Worm (Caenorhabditis elegans) whole organism, midembryonic: ENCODE results near the gene T24E12.1.
"Not testable (repeated sequence)": the region's sequence is repeated elsewhere in the genome, so short reads cannot be mapped to it uniquely, and the experiment has no call there.

Experiments used
- T22C8.4 ChIP-seq: fragments of 200-800 bp; sonication (Bioruptor generic); IDR thresholded peaks from 2 replicates; pipeline ENCODE4 v1.3.6; 2022; ENCODE audit warnings: missing genetic modification characterization, missing compliant biosample characterization
- cog-1 ChIP-seq: sonication (generic microtip); optimal IDR thresholded peaks from 2 replicates; lab custom pipeline; 2016; ENCODE audit warnings: missing genetic modification characterization, missing compliant biosample characterization
- flt-1 ChIP-seq: fragments of 200-800 bp; sonication (Bioruptor generic); IDR thresholded peaks from 2 replicates; pipeline ENCODE4 v1.3.6; 2022; ENCODE audit warnings: missing genetic modification characterization, missing compliant biosample characterization
- klf-2 ChIP-seq: fragments of 200-800 bp; sonication (Bioruptor generic); conservative IDR thresholded peaks from 2 replicates; pipeline ENCODE4 v1.3.6; 2022; ENCODE audit warnings: missing genetic modification reagents, missing genetic modification characterization, missing compliant biosample characterization
- med-1 ChIP-seq: sonication (generic microtip); optimal IDR thresholded peaks from 2 replicates; lab custom pipeline; 2017; ENCODE audit warnings: missing genetic modification characterization, mild to moderate bottlenecking, missing compliant biosample characterization, antibody characterized with exemption, missing genetic modification reagents; ENCODE audit not compliant: insufficient read depth
- ref-1 ChIP-seq: fragments of 200-800 bp; sonication (Bioruptor generic); conservative IDR thresholded peaks from 2 replicates; pipeline ENCODE4 v1.3.6; 2022; ENCODE audit warnings: missing genetic modification reagents, missing genetic modification characterization, missing compliant biosample characterization
- tab-1 ChIP-seq: fragments of 200-800 bp; sonication (Bioruptor generic); IDR thresholded peaks from 2 replicates; pipeline ENCODE4 v1.3.6; 2022; ENCODE audit warnings: missing genetic modification characterization, missing compliant biosample characterization
- ztf-23 ChIP-seq: fragments of 200-800 bp; sonication (Bioruptor generic); IDR thresholded peaks from 2 replicates; pipeline ENCODE4 v1.3.6; 2022; ENCODE audit warnings: missing genetic modification reagents, missing genetic modification characterization, missing compliant biosample characterization
- ztf-29 ChIP-seq: fragments of 200-800 bp; sonication (Bioruptor generic); IDR thresholded peaks from 2 replicates; pipeline ENCODE4 v1.3.6; 2022; ENCODE audit warnings: missing genetic modification reagents, missing genetic modification characterization, missing compliant biosample characterization

The T24E12.1 gene

ce11 chrII:3805518-3805917, 20.2 kb downstream of the T24E12.1 start:
- no peak for TF ChIP-seq T22C8.4 (GFP tag; lab: Robert Waterston, UW)
- no peak for TF ChIP-seq tab-1 (GFP tag; lab: Robert Waterston, UW)
- no peak for TF ChIP-seq cog-1 (tag; lab: Kevin White, UChicago)
- TF ChIP-seq flt-1 = no peak
- no peak for TF ChIP-seq klf-2 (GFP tag; lab: Robert Waterston, UW)
- TF ChIP-seq ztf-29 = no peak
- no peak for TF ChIP-seq ztf-23 (GFP tag; lab: Robert Waterston, UW)
- no peak for TF ChIP-seq ref-1 (GFP tag; lab: Robert Waterston, UW)
- no peak for TF ChIP-seq med-1 (GFP tag; lab: Kevin White, UChicago)

- no peak for TF ChIP-seq med-1 (GFP tag; lab: Kevin White, UChicago)
- no peak for TF ChIP-seq flt-1
- no peak for TF ChIP-seq cog-1 (tag; lab: Kevin White, UChicago)
- TF ChIP-seq ref-1 (GFP tag; lab: Robert Waterston, UW) = no peak
- no peak for TF ChIP-seq ztf-23 (GFP tag; lab: Robert Waterston, UW)
- TF ChIP-seq ztf-29 = no peak
- TF ChIP-seq klf-2 (GFP tag; lab: Robert Waterston, UW) = no peak
- no peak for TF ChIP-seq T22C8.4 (GFP tag; lab: Robert Waterston, UW)
- TF ChIP-seq tab-1 (GFP tag; lab: Robert Waterston, UW) = no peak
Observed at ce11 chrII:3806964-3807363, 21.6 kb downstream of the T24E12.1 start, which contains the start of gene F54D10.4. Gene F54D10.4 (minus strand): TSS chrII:3807064.

- TF ChIP-seq med-1 (GFP tag; lab: Kevin White, UChicago) (peak; percentile 65), ztf-23 (GFP tag; lab: Robert Waterston, UW) (peak; percentile 50; the same call in 1 of the 2 replicates), flt-1 (0 out of 2 replicates have a peak, but pooled peaks have one; percentile 18), T22C8.4 (GFP tag; lab: Robert Waterston, UW) (no peak)
Observed at ce11 chrII:3808104-3808503, 22.7 kb downstream of the T24E12.1 start, which contains the start of gene F54D10.5. Gene F54D10.5 (minus strand): TSS chrII:3808177.

- no peak for TF ChIP-seq ztf-23 (GFP tag; lab: Robert Waterston, UW)
- no peak for TF ChIP-seq ztf-29
- no peak for TF ChIP-seq klf-2 (GFP tag; lab: Robert Waterston, UW)
- no peak for TF ChIP-seq ref-1 (GFP tag; lab: Robert Waterston, UW)
- TF ChIP-seq tab-1 (GFP tag; lab: Robert Waterston, UW) = no peak
- TF ChIP-seq flt-1 = no peak
- TF ChIP-seq cog-1 (tag; lab: Kevin White, UChicago) = no peak
- no peak for TF ChIP-seq med-1 (GFP tag; lab: Kevin White, UChicago)
- no peak for TF ChIP-seq T22C8.4 (GFP tag; lab: Robert Waterston, UW)
Observed at ce11 chrII:3808643-3809042, 23.3 kb downstream of the T24E12.1 start.

ce11 chrII:3810550-3810949, 25.2 kb downstream of the T24E12.1 start:
- no peak for TF ChIP-seq ztf-23 (GFP tag; lab: Robert Waterston, UW)
- TF ChIP-seq cog-1 (tag; lab: Kevin White, UChicago) = peak; percentile 54
- TF ChIP-seq klf-2 (GFP tag; lab: Robert Waterston, UW) = no peak

- TF ChIP-seq med-1 (GFP tag; lab: Kevin White, UChicago) (no peak), ztf-23 (GFP tag; lab: Robert Waterston, UW) (no peak), T22C8.4 (GFP tag; lab: Robert Waterston, UW) (no peak), flt-1 (no peak), tab-1 (GFP tag; lab: Robert Waterston, UW) (no peak), ref-1 (GFP tag; lab: Robert Waterston, UW) (no peak), klf-2 (GFP tag; lab: Robert Waterston, UW) (no peak), ztf-29 (no peak), cog-1 (tag; lab: Kevin White, UChicago) (no peak)
Observed at ce11 chrII:3811816-3812332, 26.5 kb downstream of the T24E12.1 start, which contains the start of gene lido-15. Gene lido-15 (plus strand): TSS chrII:3812282.

ce11 chrII:3815445-3816208, 30.3 kb downstream of the T24E12.1 start:
- TF ChIP-seq tab-1 (GFP tag; lab: Robert Waterston, UW) (no peak), flt-1 (no peak)

ce11 chrII:3816251-3816849, 31.0 kb downstream of the T24E12.1 start, which contains the start of gene fbxa-24:
Gene fbxa-24 (plus strand): TSS chrII:3816526.
- not testable (repeated sequence) for TF ChIP-seq T22C8.4 (GFP tag; lab: Robert Waterston, UW); tab-1 (GFP tag; lab: Robert Waterston, UW); flt-1

- TF ChIP-seq T22C8.4 (GFP tag; lab: Robert Waterston, UW) (no peak), klf-2 (GFP tag; lab: Robert Waterston, UW) (no peak), med-1 (GFP tag; lab: Kevin White, UChicago) (no peak), ztf-29 (no peak), ztf-23 (GFP tag; lab: Robert Waterston, UW) (no peak), tab-1 (GFP tag; lab: Robert Waterston, UW) (no peak), ref-1 (GFP tag; lab: Robert Waterston, UW) (no peak), flt-1 (no peak), cog-1 (tag; lab: Kevin White, UChicago) (no peak)
Observed at ce11 chrII:3821248-3821647, 35.9 kb downstream of the T24E12.1 start, which contains the start of gene F54D10.7. Gene F54D10.7 (minus strand): TSS chrII:3821296.
